Fruit fly (Drosophila melanogaster): ENCODE results near the gene CG31751.

The CG31751 gene

dm6 chr2L:18707844-18708238, 30.8 kb downstream of the CG31751 start (continued):
- TF ChIP-seq CG16815 (GFP tag; optimal IDR thresholded peaks at IDR 0.05) (no peak), ash1 (GFP tag; optimal IDR thresholded peaks at IDR 0.05) (no peak), CG18262 (tag; optimal IDR thresholded peaks at IDR 0.05) (no peak), CG4617 (GFP tag; optimal IDR thresholded peaks at IDR 0.05; ENCODE audit: borderline replicate concordance) (no peak), CG11695 (GFP tag; IDR thresholded peaks at IDR 0.05) (0 out of 3 replicates have a peak, but pooled peaks have one; percentile 17), Hand (GFP tag; optimal IDR thresholded peaks at IDR 0.05) (no peak), pfk (GFP tag; optimal IDR thresholded peaks at IDR 0.05) (no peak), Ravus (GFP tag; IDR thresholded peaks at IDR 0.05) (no peak), Drgx (GFP tag; IDR thresholded peaks at IDR 0.05) (no peak), CG11398 (GFP tag; optimal IDR thresholded peaks at IDR 0.05) (no peak), CG8359 (GFP tag; optimal IDR thresholded peaks at IDR 0.05; ENCODE audit: borderline replicate concordance) (no peak), tgo (GFP tag; IDR thresholded peaks at IDR 0.05) (no peak), CG12236 (GFP tag; optimal IDR thresholded peaks at IDR 0.05) (no peak), MTF-1 (GFP tag; optimal IDR thresholded peaks at IDR 0.05; ENCODE audit: borderline replicate concordance) (no peak), CG7745 (tag; optimal IDR thresholded peaks at IDR 0.05) (no peak), lmd (GFP tag; IDR thresholded peaks at IDR 0.05) (no peak; the same call in 1 of the 2 replicates), CG7372 (GFP tag; IDR thresholded peaks at IDR 0.05) (no peak), CG8944 (GFP tag; optimal IDR thresholded peaks at IDR 0.05) (no peak), Dll (GFP tag; IDR thresholded peaks at IDR 0.05; ENCODE audit: partially characterized antibody) (no peak), CG8089 (GFP tag; optimal IDR thresholded peaks at IDR 0.05) (no peak), amos (GFP tag; IDR thresholded peaks at IDR 0.05; ENCODE audit: partially characterized antibody) (no peak), Hr3 (GFP tag; optimal IDR thresholded peaks at IDR 0.05) (peak; percentile 23), nerfin-2 (GFP tag; IDR thresholded peaks at IDR 0.05; ENCODE audit: partially characterized antibody) (no peak), vvl (GFP tag; IDR thresholded peaks at IDR 0.05) (peak; percentile 59), NC2α (GFP tag; optimal IDR thresholded peaks at IDR 0.05) (no peak), CG7786 (GFP tag; optimal IDR thresholded peaks at IDR 0.05) (no peak), Scr (GFP tag; IDR thresholded peaks at IDR 0.05; ENCODE audit: partially characterized antibody) (no peak), p53 (GFP tag; optimal IDR thresholded peaks at IDR 0.05) (no peak), trem (tag; optimal IDR thresholded peaks at IDR 0.05) (no peak), sob (GFP tag; IDR thresholded peaks at IDR 0.05) (no peak), CG12219 (GFP tag; optimal IDR thresholded peaks at IDR 0.05) (no peak), CG1529 (GFP tag; optimal IDR thresholded peaks at IDR 0.05) (no peak), CG12155 (GFP tag; optimal IDR thresholded peaks at IDR 0.05) (peak; percentile 7), CG12104 (GFP tag; optimal IDR thresholded peaks at IDR 0.05) (no peak), jing (GFP tag; optimal IDR thresholded peaks at IDR 0.05) (no peak), Dp (GFP tag; optimal IDR thresholded peaks at IDR 0.05) (no peak), tap (tag; optimal IDR thresholded peaks at IDR 0.05) (no peak), crc (GFP tag; optimal IDR thresholded peaks at IDR 0.05) (peak; percentile 25), CG13775 (GFP tag; optimal IDR thresholded peaks at IDR 0.05) (no peak), ttk (GFP tag; IDR thresholded peaks at IDR 0.05) (no peak), dm (GFP tag; optimal IDR thresholded peaks at IDR 0.05) (no peak), Max (GFP tag; optimal IDR thresholded peaks at IDR 0.05) (peak; percentile 38), D (optimal IDR thresholded peaks at IDR 0.05) (no peak), D (GFP tag; optimal IDR thresholded peaks at IDR 0.05) (no peak), CG7987 (GFP tag; optimal IDR thresholded peaks at IDR 0.05) (no peak), CG4820 (GFP tag; optimal IDR thresholded peaks at IDR 0.05) (no peak), Ptx1 (GFP tag; IDR thresholded peaks at IDR 0.05) (peak; percentile 38), cas (GFP tag; IDR thresholded peaks at IDR 0.05) (0 out of 2 replicates have a peak, but pooled peaks have one; percentile 9), her (GFP tag; optimal IDR thresholded peaks at IDR 0.05) (no peak), CG6272 (GFP tag; IDR thresholded peaks at IDR 0.05) (no peak), CG30403 (GFP tag; optimal IDR thresholded peaks at IDR 0.05) (no peak), CG14710 (tag; optimal IDR thresholded peaks at IDR 0.05) (no peak)

Data from whole organism, embryonic.